Worm (Caenorhabditis elegans): ENCODE data around the gene F19G12.3.

Gene F19G12.3

ce11 chrX:1389382-1389983, 35.1 kb upstream of the F19G12.3 start (continued):
- TF ChIP-seq xbp-1 (tag; optimal IDR thresholded peaks at IDR 0.05): peak; percentile 76
- TF ChIP-seq irx-1 (tag; optimal IDR thresholded peaks at IDR 0.05): peak; percentile 86
- TF ChIP-seq sptf-1 (tag; optimal IDR thresholded peaks at IDR 0.05): no peak
- TF ChIP-seq skn-1 (tag; optimal IDR thresholded peaks at IDR 0.05): peak; percentile 98
- TF ChIP-seq mep-1 (tag; optimal IDR thresholded peaks at IDR 0.05): peak; percentile 73
- peak; percentile 96 for TF ChIP-seq sox-4 (tag; optimal IDR thresholded peaks at IDR 0.05)
- peak; percentile 94 for TF ChIP-seq nhr-90 (tag; optimal IDR thresholded peaks at IDR 0.05; ENCODE audit: poor library complexity)
- TF ChIP-seq pag-3 (tag; optimal IDR thresholded peaks at IDR 0.05; ENCODE audit: borderline replicate concordance, insufficient read depth): no peak
- peak; percentile 95 for TF ChIP-seq ceh-8 (GFP tag; optimal IDR thresholded peaks at IDR 0.05)
- no peak for TF ChIP-seq nhr-84 (tag; optimal IDR thresholded peaks at IDR 0.05)
- peak; percentile 33 for TF ChIP-seq isw-1 (GFP tag; IDR thresholded peaks at IDR 0.05)
- TF ChIP-seq lin-13 (GFP tag; optimal IDR thresholded peaks at IDR 0.05): peak; percentile 86
- TF ChIP-seq mab-9 (GFP tag; IDR thresholded peaks at IDR 0.05): peak; percentile 57
- no peak for TF ChIP-seq zag-1 (tag; optimal IDR thresholded peaks at IDR 0.05)
- no peak for TF ChIP-seq mdl-1 (tag; optimal IDR thresholded peaks at IDR 0.05)
- TF ChIP-seq unc-130 (tag; optimal IDR thresholded peaks at IDR 0.05): no peak
- no peak for TF ChIP-seq ces-1 (GFP tag; optimal IDR thresholded peaks at IDR 0.05)
- TF ChIP-seq nhr-77 (tag; optimal IDR thresholded peaks at IDR 0.05): peak; percentile 94
- TF ChIP-seq rnt-1 (tag; optimal IDR thresholded peaks at IDR 0.05): peak; percentile 43
- TF ChIP-seq mef-2 (tag; optimal IDR thresholded peaks at IDR 0.05): no peak
- no peak for TF ChIP-seq lin-15B (tag; optimal IDR thresholded peaks at IDR 0.05)
- TF ChIP-seq nhr-28 (tag; optimal IDR thresholded peaks at IDR 0.05): peak; percentile 18
- TF ChIP-seq pax-3 (tag; optimal IDR thresholded peaks at IDR 0.05): peak; percentile 81
- TF ChIP-seq C16A3.4 (tag; optimal IDR thresholded peaks at IDR 0.05): peak; percentile 96
- peak; percentile 94 for TF ChIP-seq lin-39 (tag; optimal IDR thresholded peaks at IDR 0.05)
- TF ChIP-seq hlh-17 (GFP tag; optimal IDR thresholded peaks at IDR 0.05; ENCODE audit: borderline replicate concordance): no peak
- TF ChIP-seq tlp-1 (tag; optimal IDR thresholded peaks at IDR 0.05): no peak
- peak; percentile 97 for TF ChIP-seq fkh-10 (GFP tag; optimal IDR thresholded peaks at IDR 0.05)
- TF ChIP-seq unc-62 (GFP tag; optimal IDR thresholded peaks at IDR 0.05): no peak
- peak; percentile 74 for TF ChIP-seq aly-2 (tag; optimal IDR thresholded peaks at IDR 0.05)
- peak; percentile 84 for TF ChIP-seq fkh-4 (tag; optimal IDR thresholded peaks at IDR 0.05; ENCODE audit: borderline replicate concordance)
- TF ChIP-seq ztf-4 (tag; optimal IDR thresholded peaks at IDR 0.05): peak; percentile 92
- TF ChIP-seq unc-86 (tag; optimal IDR thresholded peaks at IDR 0.05): peak; percentile 50

ce11 chrX:1393891-1394290, 30.7 kb upstream of the F19G12.3 start, which contains the start of gene F56C3.9:
F56C3.9 (minus strand) TSS chrX:1393991.
- TF ChIP-seq sox-4 (tag; optimal IDR thresholded peaks at IDR 0.05) (no peak), ztf-4 (tag; optimal IDR thresholded peaks at IDR 0.05) (no peak), dpl-1 (GFP tag; optimal IDR thresholded peaks at IDR 0.05) (no peak), mef-2 (tag; optimal IDR thresholded peaks at IDR 0.05) (no peak), nhr-20 (tag; optimal IDR thresholded peaks at IDR 0.05) (no peak), vab-15 (tag; optimal IDR thresholded peaks at IDR 0.05) (no peak), ceh-63 (GFP tag; optimal IDR thresholded peaks at IDR 0.05) (no peak), nhr-77 (tag; optimal IDR thresholded peaks at IDR 0.05) (no peak), rnt-1 (tag; optimal IDR thresholded peaks at IDR 0.05) (no peak), nhr-12 (tag; optimal IDR thresholded peaks at IDR 0.05) (no peak), hlh-17 (GFP tag; optimal IDR thresholded peaks at IDR 0.05; ENCODE audit: borderline replicate concordance) (no peak), lir-3 (tag; optimal IDR thresholded peaks at IDR 0.05; ENCODE audit: poor library complexity) (no peak), isw-1 (GFP tag; IDR thresholded peaks at IDR 0.05) (no peak), tbx-2 (tag; optimal IDR thresholded peaks at IDR 0.05) (no peak), grh-1 (GFP tag; IDR thresholded peaks at IDR 0.05) (no peak), alr-1 (tag; optimal IDR thresholded peaks at IDR 0.05; ENCODE audit: borderline replicate concordance) (no peak), tlp-1 (tag; optimal IDR thresholded peaks at IDR 0.05) (no peak), lin-13 (GFP tag; optimal IDR thresholded peaks at IDR 0.05) (no peak), nhr-47 (tag; optimal IDR thresholded peaks at IDR 0.05) (no peak), lsy-2 (tag; optimal IDR thresholded peaks at IDR 0.05) (no peak)

Measured in whole organism, L1 larva.